Worm (Caenorhabditis elegans) whole organism, mixed stage, embryonic: ENCODE results near the gene srh-27.
A peak's percentile ranks its signal among the peaks of the same experiment; 100 is the strongest.

Experiments
- M03D4.4 ChIP-seq: sonication (generic microtip); optimal IDR thresholded peaks from 2 replicates; lab custom pipeline; 2017; ENCODE audit warnings: mild to moderate bottlenecking, missing genetic modification characterization, missing compliant biosample characterization
- bed-3 ChIP-seq: fragments of 200-800 bp; sonication (Bioruptor generic); optimal IDR thresholded peaks from 3 replicates; lab custom pipeline; 2018; ENCODE audit warnings: mild to moderate bottlenecking, missing genetic modification characterization, moderate library complexity, missing compliant biosample characterization
- blmp-1 ChIP-seq: fragments of 150-350 bp; optimal IDR thresholded peaks from 2 replicates; lab custom pipeline; 2014; ENCODE audit warnings: missing biosample characterization, missing genetic modification characterization
- ceh-39 ChIP-seq: fragments of 150-350 bp; optimal IDR thresholded peaks from 2 replicates; lab custom pipeline; 2014; ENCODE audit warnings: missing biosample characterization, missing genetic modification characterization
- ceh-43 ChIP-seq: fragments of 200-800 bp; sonication (Bioruptor generic); optimal IDR thresholded peaks from 2 replicates; lab custom pipeline; 2018; ENCODE audit warnings: mild to moderate bottlenecking, missing genetic modification characterization, moderate library complexity, missing compliant biosample characterization
- ceh-83 ChIP-seq: fragments of 200-800 bp; sonication (Bioruptor generic); optimal IDR thresholded peaks from 2 replicates; lab custom pipeline; 2018; ENCODE audit warnings: mild to moderate bottlenecking, missing genetic modification characterization, missing compliant biosample characterization
- ces-1 ChIP-seq: fragments of 150-350 bp; optimal IDR thresholded peaks from 2 replicates; lab custom pipeline; 2014; ENCODE audit warnings: missing biosample characterization, missing genetic modification reagents, missing genetic modification characterization
- cnd-1 ChIP-seq: fragments of 200-800 bp; sonication (Bioruptor generic); optimal IDR thresholded peaks from 2 replicates; lab custom pipeline; 2018; ENCODE audit warnings: mild to moderate bottlenecking, missing genetic modification characterization, missing compliant biosample characterization
- drap-1 ChIP-seq: fragments of 200-800 bp; sonication (Bioruptor generic); optimal IDR thresholded peaks from 3 replicates; lab custom pipeline; 2018; ENCODE audit warnings: mild to moderate bottlenecking, missing genetic modification characterization, missing compliant biosample characterization
- elt-1 ChIP-seq: sonication (generic microtip); optimal IDR thresholded peaks from 2 replicates; lab custom pipeline; 2017; ENCODE audit warnings: missing genetic modification characterization, mild to moderate bottlenecking, missing compliant biosample characterization, antibody characterized with exemption, moderate library complexity, borderline replicate concordance; ENCODE audit not compliant: insufficient read depth
- flh-1 ChIP-seq: fragments of 200-800 bp; sonication (Bioruptor generic); optimal IDR thresholded peaks from 2 replicates; lab custom pipeline; 2018; ENCODE audit warnings: mild to moderate bottlenecking, missing genetic modification characterization, moderate library complexity, missing compliant biosample characterization
- ham-2 ChIP-seq: fragments of 200-800 bp; sonication (Bioruptor generic); optimal IDR thresholded peaks from 2 replicates; lab custom pipeline; 2018; ENCODE audit warnings: mild to moderate bottlenecking, missing genetic modification characterization, missing compliant biosample characterization
- hlh-1 ChIP-seq: fragments of 150-350 bp; optimal IDR thresholded peaks from 2 replicates; lab custom pipeline; 2014; ENCODE audit warnings: missing biosample characterization, missing genetic modification reagents, missing genetic modification characterization
- lin-13 ChIP-seq: fragments of 150-350 bp; optimal IDR thresholded peaks from 2 replicates; lab custom pipeline; 2014; ENCODE audit warnings: missing biosample characterization, missing genetic modification characterization
- lin-32 ChIP-seq: fragments of 200-800 bp; sonication (Bioruptor generic); optimal IDR thresholded peaks from 2 replicates; lab custom pipeline; 2018; ENCODE audit warnings: mild to moderate bottlenecking, missing genetic modification characterization, missing compliant biosample characterization
- lsy-2 ChIP-seq: fragments of 150-350 bp; optimal IDR thresholded peaks from 2 replicates; lab custom pipeline; 2014; ENCODE audit warnings: missing biosample characterization, missing genetic modification characterization
- mab-5 ChIP-seq: fragments of 150-350 bp; optimal IDR thresholded peaks from 2 replicates; lab custom pipeline; 2014; ENCODE audit warnings: missing biosample characterization, missing genetic modification characterization
- mep-1 ChIP-seq: fragments of 150-350 bp; optimal IDR thresholded peaks from 2 replicates; lab custom pipeline; 2017; ENCODE audit warnings: missing biosample characterization, missing genetic modification reagents, missing genetic modification characterization, inconsistent platforms
- mls-2 ChIP-seq: sonication (generic microtip); optimal IDR thresholded peaks from 2 replicates; lab custom pipeline; 2016; ENCODE audit warnings: mild to moderate bottlenecking, missing genetic modification characterization, moderate library complexity, missing compliant biosample characterization
- nhr-12 ChIP-seq: fragments of 150-350 bp; optimal IDR thresholded peaks from 2 replicates; lab custom pipeline; 2014; ENCODE audit warnings: missing biosample characterization, missing genetic modification characterization
- nhr-2 ChIP-seq: fragments of 150-350 bp; optimal IDR thresholded peaks from 2 replicates; lab custom pipeline; 2014; ENCODE audit warnings: missing biosample characterization, missing genetic modification characterization
- nhr-76 ChIP-seq: sonication (generic microtip); optimal IDR thresholded peaks from 2 replicates; lab custom pipeline; 2017; ENCODE audit warnings: missing biosample characterization, missing genetic modification characterization
- sem-2 ChIP-seq: fragments of 200-800 bp; sonication (Bioruptor generic); optimal IDR thresholded peaks from 2 replicates; lab custom pipeline; 2018; ENCODE audit warnings: mild to moderate bottlenecking, missing genetic modification characterization, missing compliant biosample characterization
- snpc-4 ChIP-seq: fragments of 150-350 bp; optimal IDR thresholded peaks from 2 replicates; lab custom pipeline; 2014; ENCODE audit warnings: missing biosample characterization, missing genetic modification characterization
- sptf-1 ChIP-seq: sonication (generic microtip); optimal IDR thresholded peaks from 2 replicates; lab custom pipeline; 2017; ENCODE audit warnings: mild to moderate bottlenecking, missing genetic modification characterization, moderate library complexity, missing compliant biosample characterization
- tbx-8 ChIP-seq: fragments of 200-800 bp; sonication (Bioruptor generic); optimal IDR thresholded peaks from 2 replicates; lab custom pipeline; 2018; ENCODE audit warnings: mild to moderate bottlenecking, missing genetic modification characterization, moderate library complexity, missing compliant biosample characterization
- unc-39 ChIP-seq: fragments of 150-350 bp; optimal IDR thresholded peaks from 2 replicates; lab custom pipeline; 2014; ENCODE audit warnings: missing biosample characterization, missing genetic modification characterization
- unc-62 ChIP-seq: fragments of 150-350 bp; optimal IDR thresholded peaks from 2 replicates; lab custom pipeline; 2014; ENCODE audit warnings: missing biosample characterization, missing genetic modification reagents, missing genetic modification characterization
- zip-8 ChIP-seq: fragments of 150-350 bp; optimal IDR thresholded peaks from 2 replicates; lab custom pipeline; 2014; ENCODE audit warnings: missing biosample characterization, missing genetic modification characterization
- ztf-11 ChIP-seq: fragments of 150-350 bp; optimal IDR thresholded peaks from 2 replicates; lab custom pipeline; 2014; ENCODE audit warnings: missing biosample characterization, missing genetic modification characterization

Gene srh-27

ce11 chrII:12460602-12461453 is 12.5 kb downstream of the srh-27 start, which contains the start of gene tag-280:
Gene tag-280, plus strand, starts transcription at chrII:12460652.
- TF ChIP-seq ztf-11 (tag; lab: Kevin White, UChicago) (no peak), mls-2 (tag; lab: Kevin White, UChicago) (no peak), sem-2 (GFP tag; lab: Kevin White, UChicago) (no peak), sptf-1 (tag; lab: Kevin White, UChicago) (no peak), ceh-43 (GFP tag; lab: Kevin White, UChicago) (no peak), unc-62 (GFP tag; lab: Kevin White, UChicago) (no peak), bed-3 (GFP tag; lab: Kevin White, UChicago) (no peak), elt-1 (tag; lab: Kevin White, UChicago) (no peak), snpc-4 (tag; lab: Kevin White, UChicago) (no peak), blmp-1 (no peak), cnd-1 (tag; lab: Kevin White, UChicago) (no peak), hlh-1 (tag; lab: Kevin White, UChicago) (no peak), unc-39 (tag; lab: Kevin White, UChicago) (no peak), lin-32 (GFP tag; lab: Kevin White, UChicago) (no peak), tbx-8 (no peak), mab-5 (tag; lab: Kevin White, UChicago) (no peak), lin-13 (tag; lab: Kevin White, UChicago) (no peak), nhr-12 (tag; lab: Kevin White, UChicago) (no peak)

ce11 chrII:12462244-12462643 is 13.9 kb downstream of the srh-27 start, which contains the start of gene F15A4.2:
Gene F15A4.2, plus strand, starts transcription at chrII:12462544.
- TF ChIP-seq unc-39 (tag; lab: Kevin White, UChicago), result no peak
- no peak for TF ChIP-seq nhr-76 (tag; lab: Kevin White, UChicago)
- TF ChIP-seq lsy-2 (tag; lab: Kevin White, UChicago), result peak; percentile 12
- TF ChIP-seq drap-1 (GFP tag; lab: Kevin White, UChicago), result no peak
- TF ChIP-seq zip-8 (tag; lab: Kevin White, UChicago), result peak; percentile 29
- TF ChIP-seq mab-5 (tag; lab: Kevin White, UChicago), result no peak
- no peak for TF ChIP-seq M03D4.4 (tag; lab: Kevin White, UChicago)
- peak; percentile 66 for TF ChIP-seq ceh-39 (tag; lab: Kevin White, UChicago)
- no peak for TF ChIP-seq ztf-11 (tag; lab: Kevin White, UChicago)
- TF ChIP-seq mls-2 (tag; lab: Kevin White, UChicago), result no peak
- no peak for TF ChIP-seq snpc-4 (tag; lab: Kevin White, UChicago)
- no peak for TF ChIP-seq ces-1

DNA sequence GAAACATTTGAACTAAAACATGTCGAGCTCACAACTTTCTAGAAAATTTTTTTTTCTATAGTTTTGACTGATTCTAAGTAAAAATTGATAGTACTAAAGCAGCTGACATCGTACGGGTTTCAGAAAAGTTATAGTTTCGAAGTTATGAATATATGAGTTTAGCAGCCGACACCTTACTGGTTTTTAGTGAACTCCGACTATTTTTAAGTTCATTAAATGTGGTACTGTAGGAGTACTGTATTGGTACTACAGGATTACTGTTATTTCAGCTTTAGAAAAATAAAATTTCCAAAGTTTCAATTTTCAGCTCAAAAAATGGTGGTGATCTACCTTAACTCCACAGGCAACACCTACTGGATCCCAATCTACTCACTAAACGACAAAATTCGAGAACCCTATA is 17.2 kb downstream of the srh-27 start, which contains the start of gene sre-37:
Gene sre-37 (plus strand): TSS at position 301 of the 400 bp plus-strand sequence.
- TF ChIP-seq mep-1 (tag; lab: Kevin White, UChicago), result no peak
- TF ChIP-seq ham-2 (GFP tag; lab: Kevin White, UChicago), result no peak
- TF ChIP-seq unc-62 (GFP tag; lab: Kevin White, UChicago), result no peak
- no peak for TF ChIP-seq flh-1 (GFP tag; lab: Kevin White, UChicago)
- no peak for TF ChIP-seq M03D4.4 (tag; lab: Kevin White, UChicago)
- no peak for TF ChIP-seq tbx-8
- TF ChIP-seq unc-39 (tag; lab: Kevin White, UChicago), result no peak
- no peak for TF ChIP-seq snpc-4 (tag; lab: Kevin White, UChicago)
- TF ChIP-seq lin-13 (tag; lab: Kevin White, UChicago), result no peak
- no peak for TF ChIP-seq ces-1
- no peak for TF ChIP-seq cnd-1 (tag; lab: Kevin White, UChicago)
- TF ChIP-seq ceh-83 (GFP tag; lab: Kevin White, UChicago), result no peak
- no peak for TF ChIP-seq nhr-2 (tag; lab: Kevin White, UChicago)
- no peak for TF ChIP-seq hlh-1 (tag; lab: Kevin White, UChicago)
- no peak for TF ChIP-seq drap-1 (GFP tag; lab: Kevin White, UChicago)
- TF ChIP-seq ztf-11 (tag; lab: Kevin White, UChicago), result no peak
- no peak for TF ChIP-seq ceh-43 (GFP tag; lab: Kevin White, UChicago)
- TF ChIP-seq sptf-1 (tag; lab: Kevin White, UChicago), result no peak
- no peak for TF ChIP-seq zip-8 (tag; lab: Kevin White, UChicago)
- no peak for TF ChIP-seq mls-2 (tag; lab: Kevin White, UChicago)

DNA sequence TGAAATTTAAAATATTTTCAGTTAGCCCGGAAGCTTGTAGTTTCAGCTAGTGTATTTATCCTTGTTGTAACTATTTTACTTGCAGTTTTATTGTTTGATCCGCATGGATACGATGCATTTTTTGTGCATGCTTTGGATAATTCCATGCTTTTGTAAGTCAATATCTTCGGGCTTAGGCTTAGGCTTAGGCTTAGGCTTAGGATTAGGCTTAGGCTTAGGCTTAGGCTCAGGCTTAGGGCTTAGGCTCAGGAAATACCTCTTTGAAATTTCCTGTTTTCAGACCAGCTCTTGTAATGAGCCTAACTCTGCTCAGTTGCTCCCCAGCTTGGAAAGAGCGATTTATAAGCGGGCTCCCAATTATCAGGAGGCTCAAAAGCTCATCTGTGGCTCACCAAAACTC is 18.7 kb downstream of the srh-27 start, which contains the start of gene srg-16:
Gene srg-16 (plus strand): TSS at position 87 of the 400 bp plus-strand sequence.
- TF ChIP-seq blmp-1 (no peak), ceh-39 (tag; lab: Kevin White, UChicago) (no peak), lsy-2 (tag; lab: Kevin White, UChicago) (no peak), mab-5 (tag; lab: Kevin White, UChicago) (no peak), M03D4.4 (tag; lab: Kevin White, UChicago) (no peak)
